Worm (Caenorhabditis elegans): ENCODE measurements around the gene C37C3.18.

DNA sequence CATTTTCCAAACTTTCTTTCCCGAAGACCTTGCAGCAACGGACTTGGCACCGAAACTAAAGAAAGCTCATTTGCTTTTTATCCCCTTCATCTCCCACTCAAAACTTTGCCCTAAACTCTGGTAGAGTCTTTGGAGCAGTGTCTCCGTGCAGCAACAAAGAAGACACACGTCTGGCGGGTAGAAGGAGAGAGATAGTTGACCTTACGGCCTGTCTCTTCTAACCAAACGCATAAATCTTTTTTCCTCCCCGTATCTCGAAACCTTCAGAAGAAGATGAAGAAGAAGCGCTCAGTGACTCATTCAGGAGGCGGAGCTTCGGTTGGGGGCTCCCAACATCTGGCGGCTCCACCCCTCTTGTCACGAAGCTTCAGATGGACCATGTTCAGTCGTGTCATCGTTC is 28.4 kb upstream of the C37C3.18 start:
- no peak for TF ChIP-seq W03F9.2 (tag; optimal IDR thresholded peaks at IDR 0.05)
- no peak for TF ChIP-seq him-1 (tag; optimal IDR thresholded peaks at IDR 0.05)
- no peak for TF ChIP-seq dao-5 (tag; optimal IDR thresholded peaks at IDR 0.05)
